Fruit fly (Drosophila melanogaster) whole organism, embryonic: ENCODE measurements around the gene w.
A peak's percentile ranks its signal among the peaks of the same experiment; 100 is the strongest.

Source experiments
- Ada2b ChIP-seq: fragments of 200-800 bp; sonication (Bioruptor generic); IDR thresholded peaks from 2 replicates; pipeline ENCODE4 v1.3.6; 2022; ENCODE audit warnings: missing biosample characterization, missing genetic modification characterization
- Asciz ChIP-seq: fragments of 200-800 bp; sonication (Bioruptor generic); optimal IDR thresholded peaks from 2 replicates; lab custom pipeline; 2017; ENCODE audit warnings: missing biosample characterization, mild to moderate bottlenecking, missing genetic modification characterization, missing genetic modification reagents
- B-H1 ChIP-seq: fragments of 200-800 bp; sonication (Bioruptor generic); IDR thresholded peaks from 3 replicates; pipeline ENCODE4 v1.3.6; 2022; ENCODE audit warnings: missing biosample characterization, missing genetic modification characterization
- CG10274 ChIP-seq: fragments of 200-800 bp; sonication (Bioruptor generic); optimal IDR thresholded peaks from 3 replicates; lab custom pipeline; 2017; ENCODE audit warnings: missing biosample characterization, mild to moderate bottlenecking, missing genetic modification characterization
- CG10979 ChIP-seq: fragments of 200-800 bp; sonication (Bioruptor generic); optimal IDR thresholded peaks from 2 replicates; lab custom pipeline; 2018; ENCODE audit warnings: missing biosample characterization, mild to moderate bottlenecking, missing genetic modification characterization, moderate library complexity
- CG11695 ChIP-seq: fragments of 200-800 bp; sonication (Bioruptor generic); IDR thresholded peaks from 3 replicates; pipeline ENCODE4 v1.3.6; 2022; ENCODE audit warnings: missing biosample characterization, missing genetic modification characterization
- CG12155 ChIP-seq: fragments of 200-800 bp; sonication (Bioruptor generic); optimal IDR thresholded peaks from 3 replicates; lab custom pipeline; 2016; ENCODE audit warnings: missing biosample characterization, missing genetic modification characterization
- CG12219 ChIP-seq: fragments of 200-800 bp; sonication (Bioruptor generic); optimal IDR thresholded peaks from 3 replicates; lab custom pipeline; 2018; ENCODE audit warnings: missing biosample characterization, mild to moderate bottlenecking, missing genetic modification characterization
- CG14050 ChIP-seq: fragments of 200-800 bp; sonication (Bioruptor generic); IDR thresholded peaks from 3 replicates; pipeline ENCODE4 v1.3.6; 2022; ENCODE audit warnings: missing biosample characterization, missing genetic modification characterization
- CG1792 ChIP-seq: fragments of 200-800 bp; sonication (Bioruptor generic); optimal IDR thresholded peaks from 2 replicates; lab custom pipeline; 2016; ENCODE audit warnings: missing biosample characterization, missing genetic modification characterization
- CG18262 ChIP-seq: fragments of 200-800 bp; optimal IDR thresholded peaks from 3 replicates; lab custom pipeline; 2019; ENCODE audit warnings: missing biosample characterization, mild to moderate bottlenecking, missing genetic modification characterization, moderate library complexity
- CG2120 ChIP-seq: fragments of 200-800 bp; sonication (Bioruptor generic); optimal IDR thresholded peaks from 3 replicates; lab custom pipeline; 2016; ENCODE audit warnings: missing biosample characterization, missing genetic modification characterization
- CG2129 ChIP-seq: fragments of 200-800 bp; sonication (Bioruptor generic); IDR thresholded peaks from 2 replicates; pipeline ENCODE4 v1.3.6; 2022; ENCODE audit warnings: missing biosample characterization, missing genetic modification characterization; ENCODE audit not compliant: partially characterized antibody
- CG32532 ChIP-seq: fragments of 200-800 bp; sonication (Bioruptor generic); IDR thresholded peaks from 2 replicates; pipeline ENCODE4 v1.3.6; 2022; ENCODE audit warnings: missing biosample characterization, missing genetic modification characterization
- CG4360 ChIP-seq: fragments of 200-800 bp; sonication (Bioruptor generic); IDR thresholded peaks from 2 replicates; pipeline ENCODE4 v1.3.6; 2022; ENCODE audit warnings: missing biosample characterization, missing genetic modification characterization
- CG4707 ChIP-seq: fragments of 200-800 bp; sonication (Bioruptor generic); optimal IDR thresholded peaks from 2 replicates; lab custom pipeline; 2018; ENCODE audit warnings: missing biosample characterization, mild to moderate bottlenecking, missing genetic modification characterization, moderate library complexity
- CG6791 ChIP-seq: fragments of 200-800 bp; sonication (Bioruptor generic); IDR thresholded peaks from 3 replicates; pipeline ENCODE4 v1.3.6; 2022; ENCODE audit warnings: missing biosample characterization, missing genetic modification characterization; ENCODE audit not compliant: partially characterized antibody
- CG8290 ChIP-seq, 3 experiments: fragments of 200-800 bp; sonication (Bioruptor generic); optimal IDR thresholded peaks; 2 replicates each; lab custom pipeline; 2016 to 2019; ENCODE audit warnings: missing biosample characterization in 3 of 3, missing genetic modification characterization in 3 of 3, mild to moderate bottlenecking in 2 of 3, moderate library complexity in 1 of 3
- CG9215 ChIP-seq: fragments of 200-800 bp; sonication (Bioruptor generic); IDR thresholded peaks from 2 replicates; pipeline ENCODE4 v1.3.6; 2022; ENCODE audit warnings: missing biosample characterization, missing genetic modification characterization
- CG9817 ChIP-seq: fragments of 200-800 bp; sonication (Bioruptor generic); optimal IDR thresholded peaks from 2 replicates; lab custom pipeline; 2018; ENCODE audit warnings: missing biosample characterization, mild to moderate bottlenecking, missing genetic modification characterization, moderate library complexity
- Doc2 ChIP-seq: fragments of 200-800 bp; sonication (Bioruptor generic); IDR thresholded peaks from 2 replicates; pipeline ENCODE4 v1.3.6; 2022; ENCODE audit warnings: missing biosample characterization, missing genetic modification characterization
- Drgx ChIP-seq: fragments of 200-800 bp; sonication (Bioruptor generic); IDR thresholded peaks from 2 replicates; pipeline ENCODE4 v1.3.6; 2022; ENCODE audit warnings: missing biosample characterization, missing genetic modification characterization
- Gsc ChIP-seq: fragments of 200-800 bp; sonication (Bioruptor generic); IDR thresholded peaks from 2 replicates; pipeline ENCODE4 v1.3.6; 2022; ENCODE audit warnings: missing biosample characterization, missing genetic modification characterization
- HLH3B ChIP-seq: fragments of 200-800 bp; sonication (Bioruptor generic); IDR thresholded peaks from 2 replicates; pipeline ENCODE4 v1.3.6; 2022; ENCODE audit warnings: missing biosample characterization, missing genetic modification characterization
- HLHmδ ChIP-seq: fragments of 200-800 bp; sonication (Bioruptor generic); optimal IDR thresholded peaks from 2 replicates; lab custom pipeline; 2018; ENCODE audit warnings: missing biosample characterization, mild to moderate bottlenecking, missing genetic modification characterization, moderate library complexity
- Mad ChIP-seq: fragments of 200-800 bp; sonication (Bioruptor generic); optimal IDR thresholded peaks from 2 replicates; lab custom pipeline; 2016; ENCODE audit warnings: missing biosample characterization, missing genetic modification characterization
- NK7.1 ChIP-seq: fragments of 200-800 bp; sonication (Bioruptor generic); optimal IDR thresholded peaks from 3 replicates; lab custom pipeline; 2016; ENCODE audit warnings: missing biosample characterization, missing genetic modification characterization
- Nf-YB ChIP-seq: fragments of 200-800 bp; sonication (Bioruptor generic); optimal IDR thresholded peaks from 3 replicates; lab custom pipeline; 2019; ENCODE audit warnings: missing biosample characterization, mild to moderate bottlenecking, missing genetic modification characterization, moderate library complexity
- Pdp1 ChIP-seq, 2 experiments: fragments of 200-800 bp; sonication (Bioruptor generic); optimal IDR thresholded peaks; 3 replicates each; lab custom pipeline; 2016; ENCODE audit warnings: missing biosample characterization in 2 of 2, missing genetic modification characterization in 2 of 2, mild to moderate bottlenecking in 1 of 2, moderate library complexity in 1 of 2
- Rfx ChIP-seq: fragments of 200-800 bp; sonication (Bioruptor generic); IDR thresholded peaks from 2 replicates; pipeline ENCODE4 v1.3.6; 2022; ENCODE audit warnings: missing biosample characterization, missing genetic modification characterization
- Rx ChIP-seq: fragments of 200-800 bp; sonication (Bioruptor generic); IDR thresholded peaks from 2 replicates; pipeline ENCODE4 v1.3.6; 2022; ENCODE audit warnings: missing biosample characterization, missing genetic modification characterization
- Taf1 ChIP-seq: fragments of 200-800 bp; sonication (Bioruptor generic); IDR thresholded peaks from 2 replicates; pipeline ENCODE4 v1.3.6; 2022; ENCODE audit warnings: missing biosample characterization, missing genetic modification characterization
- Xbp1 ChIP-seq: fragments of 200-800 bp; sonication (Bioruptor generic); optimal IDR thresholded peaks from 3 replicates; lab custom pipeline; 2016; ENCODE audit warnings: missing biosample characterization, mild to moderate bottlenecking, missing genetic modification characterization
- ab ChIP-seq: fragments of 200-800 bp; sonication (Bioruptor generic); optimal IDR thresholded peaks from 2 replicates; lab custom pipeline; 2016; ENCODE audit warnings: missing biosample characterization, missing genetic modification characterization
- abd-A ChIP-seq: fragments of 200-800 bp; sonication (Bioruptor generic); optimal IDR thresholded peaks from 3 replicates; lab custom pipeline; 2019; ENCODE audit warnings: missing biosample characterization, mild to moderate bottlenecking, missing genetic modification characterization, moderate library complexity
- ara ChIP-seq: fragments of 200-800 bp; sonication (Bioruptor generic); IDR thresholded peaks from 2 replicates; pipeline ENCODE4 v1.3.6; 2022; ENCODE audit warnings: missing biosample characterization, missing genetic modification characterization
- bbx ChIP-seq: fragments of 200-800 bp; sonication (Bioruptor generic); IDR thresholded peaks from 2 replicates; pipeline ENCODE4 v1.3.6; 2022; ENCODE audit warnings: missing biosample characterization, missing genetic modification characterization; ENCODE audit not compliant: partially characterized antibody
- dati ChIP-seq: fragments of 200-800 bp; sonication (Bioruptor generic); IDR thresholded peaks from 2 replicates; pipeline ENCODE4 v1.3.6; 2022; ENCODE audit warnings: missing biosample characterization, missing genetic modification characterization
- eyg ChIP-seq: fragments of 200-800 bp; sonication (Bioruptor generic); optimal IDR thresholded peaks from 3 replicates; lab custom pipeline; 2016; ENCODE audit warnings: missing biosample characterization, missing genetic modification characterization
- jumu ChIP-seq: fragments of 200-800 bp; sonication (Bioruptor generic); optimal IDR thresholded peaks from 3 replicates; lab custom pipeline; 2016; ENCODE audit warnings: missing biosample characterization, missing genetic modification characterization
- kay ChIP-seq: fragments of 200-800 bp; sonication (Bioruptor generic); optimal IDR thresholded peaks from 2 replicates; lab custom pipeline; 2016; ENCODE audit warnings: missing biosample characterization, missing genetic modification characterization
- ken ChIP-seq: fragments of 200-800 bp; sonication (Bioruptor generic); IDR thresholded peaks from 3 replicates; pipeline ENCODE4 v1.3.6; 2022; ENCODE audit warnings: missing biosample characterization, missing genetic modification characterization
- luna ChIP-seq: fragments of 200-800 bp; sonication (Bioruptor generic); optimal IDR thresholded peaks from 2 replicates; lab custom pipeline; 2016; ENCODE audit warnings: missing biosample characterization, missing genetic modification characterization
- p53 ChIP-seq: fragments of 200-800 bp; sonication (Bioruptor generic); optimal IDR thresholded peaks from 2 replicates; lab custom pipeline; 2016; ENCODE audit warnings: missing biosample characterization, missing genetic modification characterization
- pan ChIP-seq, 4 experiments: fragments of >200 bp in 3 of 4; fragments of 200-800 bp in 1 of 4; sonication (Bioruptor generic) in 1 of 4; optimal IDR thresholded peaks in 3 of 4; IDR thresholded peaks in 1 of 4; 2 replicates each; pipeline versions ENCODE4 v1.3.6 to Lab custom; 2017 to 2022; ENCODE audit warnings: missing biosample characterization in 2 of 4, missing genetic modification characterization in 2 of 4, mixed read lengths in 1 of 4
- phol ChIP-seq: fragments of 200-800 bp; sonication (Bioruptor generic); optimal IDR thresholded peaks from 3 replicates; lab custom pipeline; 2018; ENCODE audit warnings: missing biosample characterization, mild to moderate bottlenecking, missing genetic modification characterization, moderate library complexity
- pita ChIP-seq: fragments of 200-800 bp; sonication (Bioruptor generic); optimal IDR thresholded peaks from 2 replicates; lab custom pipeline; 2017; ENCODE audit warnings: missing biosample characterization, mild to moderate bottlenecking, missing genetic modification characterization
- sens ChIP-seq: fragments of 200-800 bp; sonication (Bioruptor generic); peaks from one replicate; lab custom pipeline; 2016; ENCODE audit warnings: missing biosample characterization, missing genetic modification characterization
- sr ChIP-seq: fragments of 200-800 bp; sonication (Bioruptor generic); IDR thresholded peaks from 3 replicates; pipeline ENCODE4 v1.3.6; 2022; ENCODE audit warnings: missing biosample characterization, missing genetic modification characterization
- tna ChIP-seq: fragments of 200-800 bp; sonication (Bioruptor generic); IDR thresholded peaks from 2 replicates; pipeline ENCODE4 v1.3.6; 2022; ENCODE audit warnings: missing biosample characterization, missing genetic modification characterization; ENCODE audit not compliant: partially characterized antibody

The w gene

dm6 chrX:2744042-2744441, 52.2 kb downstream of the w start, which contains the start of gene Syx4 (continued):
- TF ChIP-seq luna (peak; percentile 84), ab (peak; percentile 46), Ada2b (GFP tag; lab: Robert Waterston, UW) (peak; percentile 88), CG4707 (GFP tag; lab: Kevin White, UChicago) (peak; percentile 61), CG14050 (peak; percentile 86), abd-A (tag; lab: Kevin White, UChicago) (no peak), Rx (GFP tag; lab: Robert Waterston, UW) (peak; percentile 81), Asciz (peak; percentile 90), CG2129 (GFP tag; lab: Robert Waterston, UW) (no peak), Nf-YB (GFP tag; lab: Kevin White, UChicago) (peak; percentile 76), ken (GFP tag; lab: Robert Waterston, UW) (peak; percentile 88), dati (GFP tag; lab: Robert Waterston, UW) (peak; percentile 26; the same call in 1 of the 2 replicates), Mad (GFP tag; lab: Kevin White, UChicago) (peak; percentile 81), Xbp1 (GFP tag; lab: Kevin White, UChicago) (peak; percentile 89), HLHmδ (GFP tag; lab: Kevin White, UChicago) (no peak), Rfx (GFP tag; lab: Robert Waterston, UW) (peak; percentile 93), CG1792 (GFP tag; lab: Kevin White, UChicago) (peak; percentile 77), CG32532 (GFP tag; lab: Robert Waterston, UW) (peak; percentile 94), CG12219 (peak; percentile 92), ara (GFP tag; lab: Robert Waterston, UW) (peak; percentile 75), eyg (peak; percentile 85), jumu (peak; percentile 82), CG10979 (tag; lab: Kevin White, UChicago) (peak; percentile 78), CG4360 (peak; percentile 56; the same call in 1 of the 2 replicates), B-H1 (peak; percentile 82), NK7.1 (GFP tag; lab: Kevin White, UChicago) (peak; percentile 67), kay (GFP tag; lab: Kevin White, UChicago) (peak; percentile 73), phol (tag; lab: Kevin White, UChicago) (peak; percentile 84), sens (peak; percentile 97), HLH3B (GFP tag; lab: Robert Waterston, UW) (peak; percentile 89), Gsc (peak; percentile 49; the same call in 1 of the 2 replicates), bbx (no peak), CG2120 (GFP tag; lab: Kevin White, UChicago) (peak; percentile 97), Taf1 (peak; percentile 83), Doc2 (GFP tag; lab: Robert Waterston, UW) (0 out of 2 replicates have a peak, but pooled peaks have one; percentile 21), CG11695 (GFP tag; lab: Robert Waterston, UW) (peak; percentile 94), CG12155 (GFP tag; lab: Kevin White, UChicago) (peak; percentile 82), p53 (GFP tag; lab: Kevin White, UChicago) (peak; percentile 62), pan (optimal IDR thresholded peaks at IDR 0.05; lab: Kevin White, UChicago) (no peak), pan (GFP tag; optimal IDR thresholded peaks at IDR 0.05 in 1 of 2, IDR thresholded peaks at IDR 0.05 in 1 of 2) (peak in 1 of 2 experiments; percentile 93), Drgx (peak; percentile 96), Pdp1 (GFP tag; optimal IDR thresholded peaks at IDR 0.05; lab: Kevin White, UChicago) (peak; percentile 84 to 85), CG9817 (tag; lab: Kevin White, UChicago) (peak; percentile 88), CG18262 (tag; lab: Kevin White, UChicago) (peak; percentile 87), CG6791 (GFP tag; lab: Robert Waterston, UW) (no peak), tna (GFP tag; lab: Robert Waterston, UW) (no peak), sr (peak; percentile 60; the same call in 2 of the 3 replicates), CG8290 (GFP tag; optimal IDR thresholded peaks at IDR 0.05; lab: Kevin White, UChicago) (peak; percentile 3), CG8290 (tag; optimal IDR thresholded peaks at IDR 0.05; lab: Kevin White, UChicago) (peak in 1 of 2 experiments; percentile 98), pita (GFP tag; lab: Kevin White, UChicago) (no peak), CG10274 (GFP tag; lab: Kevin White, UChicago) (peak; percentile 61), CG9215 (GFP tag; lab: Robert Waterston, UW) (peak; percentile 69)
